Fruit fly (Drosophila melanogaster) whole organism, wandering third instar larva: Measurements from ENCODE around the gene betaTub65B.

Experiments used
- Abd-B ChIP-seq: fragments of >200 bp; optimal IDR thresholded peaks from 2 replicates; lab custom pipeline; 2017; ENCODE audit warnings: missing biosample characterization, missing genetic modification characterization
- CG32264 ChIP-seq: fragments of 200-800 bp; sonication (Bioruptor generic); optimal IDR thresholded peaks from 2 replicates; lab custom pipeline; 2016; ENCODE audit warnings: missing biosample characterization, missing genetic modification characterization
- CG9705 ChIP-seq: fragments of 200-800 bp; sonication (Bioruptor generic); optimal IDR thresholded peaks from 2 replicates; lab custom pipeline; 2018; ENCODE audit warnings: missing biosample characterization, mild to moderate bottlenecking, missing genetic modification characterization
- CrebA ChIP-seq: fragments of 200-800 bp; sonication (Bioruptor generic); optimal IDR thresholded peaks from 2 replicates; lab custom pipeline; 2016; ENCODE audit warnings: missing biosample characterization, mild to moderate bottlenecking, missing genetic modification characterization, borderline replicate concordance
- Dfd ChIP-seq: fragments of >200 bp; optimal IDR thresholded peaks from 2 replicates; lab custom pipeline; 2017; ENCODE audit warnings: missing biosample characterization, missing genetic modification characterization
- GATAd ChIP-seq: sonication (Bioruptor generic); optimal IDR thresholded peaks from 2 replicates; lab custom pipeline; 2016; ENCODE audit warnings: missing biosample characterization, missing genetic modification characterization
- HLH106 ChIP-seq: fragments of 200-800 bp; optimal IDR thresholded peaks from 3 replicates; lab custom pipeline; 2019; ENCODE audit warnings: missing biosample characterization, mild to moderate bottlenecking, missing genetic modification characterization, moderate library complexity
- Hnf4 ChIP-seq: fragments of 200-800 bp; sonication (Bioruptor generic); optimal IDR thresholded peaks from 2 replicates; lab custom pipeline; 2016; ENCODE audit warnings: missing biosample characterization, mild to moderate bottlenecking, missing genetic modification characterization
- Hr78 ChIP-seq: fragments of >200 bp; optimal IDR thresholded peaks from 2 replicates; lab custom pipeline; 2017; ENCODE audit warnings: missing biosample characterization, missing genetic modification characterization
- Hr83 ChIP-seq: fragments of 200-300 bp; sonication (Bioruptor generic); optimal IDR thresholded peaks from 2 replicates; lab custom pipeline; 2016; ENCODE audit warnings: missing biosample characterization, mild to moderate bottlenecking, missing genetic modification characterization, moderate library complexity; ENCODE audit not compliant: poor library complexity, severe bottlenecking
- Jra ChIP-seq: sonication (Bioruptor generic); optimal IDR thresholded peaks from 2 replicates; lab custom pipeline; 2016; ENCODE audit warnings: missing biosample characterization, missing genetic modification characterization
- Mio ChIP-seq: sonication (Bioruptor generic); optimal IDR thresholded peaks from 2 replicates; lab custom pipeline; 2016; ENCODE audit warnings: missing biosample characterization, missing genetic modification characterization
- Myc ChIP-seq: fragments of >200 bp; optimal IDR thresholded peaks from 2 replicates; lab custom pipeline; 2017
- N ChIP-seq: fragments of >200 bp; optimal IDR thresholded peaks from 2 replicates; lab custom pipeline; 2018; ENCODE audit warnings: missing biosample characterization, missing external identifiers, missing genetic modification characterization
- OdsH ChIP-seq: fragments of 200-800 bp; sonication (Bioruptor generic); optimal IDR thresholded peaks from 2 replicates; lab custom pipeline; 2016; ENCODE audit warnings: missing biosample characterization, mild to moderate bottlenecking, missing genetic modification characterization
- Rel ChIP-seq, 2 experiments: fragments of 200-800 bp; sonication (Bioruptor generic) in 1 of 2; optimal IDR thresholded peaks; 2 replicates in 1 of 2; 3 replicates in 1 of 2; lab custom pipeline; 2016 to 2019; ENCODE audit warnings: mild to moderate bottlenecking in 2 of 2, missing biosample characterization in 2 of 2, missing genetic modification characterization in 2 of 2, moderate library complexity in 1 of 2
- Sp1 ChIP-seq: fragments of 200-800 bp; sonication (Bioruptor generic); optimal IDR thresholded peaks from 3 replicates; lab custom pipeline; 2019; ENCODE audit warnings: missing biosample characterization, mild to moderate bottlenecking, missing genetic modification characterization, moderate library complexity
- Vsx2 ChIP-seq: fragments of 200-300, 225-300 bp; sonication (Bioruptor generic); optimal IDR thresholded peaks from 2 replicates; lab custom pipeline; 2018; ENCODE audit warnings: missing biosample characterization, missing genetic modification characterization; ENCODE audit not compliant: partially characterized antibody
- br ChIP-seq: fragments of 200-800 bp; sonication (Bioruptor generic); optimal IDR thresholded peaks from 2 replicates; lab custom pipeline; 2016; ENCODE audit warnings: missing biosample characterization, missing genetic modification characterization
- brk ChIP-seq: fragments of 200-800 bp; sonication (Bioruptor generic); optimal IDR thresholded peaks from 2 replicates; lab custom pipeline; 2016; ENCODE audit warnings: missing biosample characterization, mild to moderate bottlenecking, missing genetic modification characterization
- dl ChIP-seq, 2 experiments: fragments of 175-275, 200-275 bp in 1 of 2; fragments of 200-275 bp in 1 of 2; sonication (Bioruptor generic); optimal IDR thresholded peaks; lab custom pipeline; 2018; ENCODE audit warnings: mild to moderate bottlenecking in 2 of 2, missing biosample characterization in 2 of 2, missing genetic modification characterization in 2 of 2, moderate library complexity in 2 of 2; ENCODE audit not compliant: partially characterized antibody in 2 of 2, insufficient read depth in 1 of 2
- dmrt93B ChIP-seq: fragments of 200-800 bp; sonication (Bioruptor generic); optimal IDR thresholded peaks from 2 replicates; lab custom pipeline; 2018; ENCODE audit warnings: missing biosample characterization, mild to moderate bottlenecking, missing genetic modification characterization
- dsf ChIP-seq: sonication (Bioruptor generic); optimal IDR thresholded peaks from 2 replicates; lab custom pipeline; 2016; ENCODE audit warnings: missing biosample characterization, missing genetic modification characterization, borderline replicate concordance
- ey ChIP-seq: fragments of 200-800 bp; sonication (Bioruptor generic); optimal IDR thresholded peaks from 2 replicates; lab custom pipeline; 2016; ENCODE audit warnings: missing biosample characterization, missing genetic modification characterization
- foxo ChIP-seq, 2 experiments: fragments of 200-800 bp; sonication (Bioruptor generic); optimal IDR thresholded peaks; 2 replicates in 1 of 2; 3 replicates in 1 of 2; lab custom pipeline; 2016 to 2017; ENCODE audit warnings: missing biosample characterization in 2 of 2, missing genetic modification characterization in 2 of 2
- fru ChIP-seq: fragments of 200-800 bp; sonication (Bioruptor generic); optimal IDR thresholded peaks from 3 replicates; lab custom pipeline; 2016; ENCODE audit warnings: missing biosample characterization, mild to moderate bottlenecking, missing genetic modification characterization
- h ChIP-seq: fragments of 200-800 bp; sonication (Bioruptor generic); optimal IDR thresholded peaks from 3 replicates; lab custom pipeline; 2016; ENCODE audit warnings: missing biosample characterization, mild to moderate bottlenecking, missing genetic modification characterization
- jim ChIP-seq: fragments of 175-275, 200-325 bp; sonication (Bioruptor generic); optimal IDR thresholded peaks from 2 replicates; lab custom pipeline; 2016; ENCODE audit warnings: missing biosample characterization, mild to moderate bottlenecking, missing genetic modification characterization
- lola ChIP-seq: fragments of >200 bp; optimal IDR thresholded peaks from 2 replicates; lab custom pipeline; 2017; ENCODE audit warnings: missing biosample characterization, missing genetic modification characterization
- pan ChIP-seq: fragments of >200 bp; optimal IDR thresholded peaks from 2 replicates; lab custom pipeline; 2017
- psq ChIP-seq: fragments of 200-800 bp; sonication (Bioruptor generic); optimal IDR thresholded peaks from 3 replicates; lab custom pipeline; 2017; ENCODE audit warnings: missing biosample characterization, mild to moderate bottlenecking, missing genetic modification characterization, moderate library complexity
- rgr ChIP-seq: fragments of 200-800 bp; sonication (Bioruptor generic); optimal IDR thresholded peaks from 3 replicates; lab custom pipeline; 2016; ENCODE audit warnings: missing biosample characterization, mild to moderate bottlenecking, missing genetic modification characterization
- sage ChIP-seq: fragments of 200-800 bp; sonication (Bioruptor generic); optimal IDR thresholded peaks from 2 replicates; lab custom pipeline; 2016; ENCODE audit warnings: missing biosample characterization, mild to moderate bottlenecking, missing genetic modification characterization
- sv ChIP-seq: fragments of 200-800 bp; sonication (Bioruptor generic); optimal IDR thresholded peaks from 3 replicates; lab custom pipeline; 2016; ENCODE audit warnings: missing biosample characterization, missing genetic modification characterization
- tai ChIP-seq: sonication (Bioruptor generic); optimal IDR thresholded peaks from 2 replicates; lab custom pipeline; 2016; ENCODE audit warnings: missing biosample characterization, missing genetic modification characterization
- woc ChIP-seq: sonication (Bioruptor generic); optimal IDR thresholded peaks from 2 replicates; lab custom pipeline; 2016; ENCODE audit warnings: missing biosample characterization, mild to moderate bottlenecking, missing genetic modification characterization

Gene betaTub65B

DNA sequence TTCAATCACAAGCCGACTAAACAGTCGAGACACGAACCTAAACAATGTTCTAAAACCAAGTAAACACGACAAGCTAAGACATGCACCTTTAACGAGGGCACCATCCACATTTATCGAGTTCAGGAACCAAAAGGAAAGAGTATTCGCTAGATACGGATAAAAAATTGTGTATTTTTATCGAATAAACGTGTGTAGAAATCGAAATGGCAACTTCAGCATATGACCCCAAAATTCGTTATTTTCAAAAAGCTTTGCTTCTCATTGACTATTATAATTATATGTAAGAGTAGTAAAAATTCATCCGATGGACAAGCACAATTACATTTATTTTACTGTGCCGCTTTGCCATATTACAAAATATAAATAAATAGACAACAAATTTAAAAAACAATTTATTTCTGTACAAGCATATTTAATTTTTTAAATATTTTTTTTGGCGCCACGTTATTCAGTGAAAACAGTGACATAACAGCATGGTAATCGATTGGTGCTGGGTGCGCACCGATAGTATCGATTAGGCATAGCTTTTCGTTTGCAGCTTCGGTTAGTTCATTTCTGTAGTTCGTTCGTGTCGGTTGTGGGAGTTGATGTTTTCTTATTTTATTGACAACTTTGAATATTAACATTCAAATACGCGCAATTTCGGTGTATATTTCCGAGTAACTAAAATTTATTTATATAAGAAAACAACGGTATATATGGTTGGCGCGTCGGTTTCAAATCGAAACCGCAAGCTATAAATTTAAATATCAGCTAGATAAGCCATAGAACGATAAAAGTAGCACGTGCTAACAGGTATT, 19.8 kb downstream of the betaTub65B start, which contains the start of gene MCU (continued):
- no peak for TF ChIP-seq Abd-B (GFP tag; lab: Kevin White, UChicago)
- TF ChIP-seq Rel (GFP tag; optimal IDR thresholded peaks at IDR 0.05; lab: Kevin White, UChicago) = no peak
- TF ChIP-seq Rel (tag; optimal IDR thresholded peaks at IDR 0.05; lab: Kevin White, UChicago) = no peak
- no peak for TF ChIP-seq jim (GFP tag; lab: Kevin White, UChicago)
- TF ChIP-seq sage = no peak
- no peak for TF ChIP-seq Vsx2 (GFP tag; lab: Kevin White, UChicago)
- no peak for TF ChIP-seq pan (lab: Kevin White, UChicago)
- no peak for TF ChIP-seq Dfd
- no peak for TF ChIP-seq dsf

DNA sequence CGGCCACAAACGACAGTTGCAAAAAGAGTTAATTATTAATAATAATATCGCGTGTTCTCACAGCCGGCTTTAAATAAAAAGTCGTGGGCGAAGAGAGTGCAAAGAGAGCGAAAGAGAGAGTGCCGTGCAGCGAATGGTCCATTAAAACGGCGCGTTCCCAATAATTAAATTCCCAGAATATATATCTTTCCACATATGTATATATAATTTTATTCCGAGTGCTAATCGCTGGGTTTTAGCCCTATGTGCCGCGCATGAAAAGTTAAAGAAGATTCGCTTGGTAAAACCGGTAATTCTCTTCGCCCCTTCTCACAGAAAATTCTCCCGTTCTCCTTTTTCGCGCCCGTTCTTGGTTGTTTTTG, 20.4 kb downstream of the betaTub65B start:
- peak; percentile 49 for TF ChIP-seq sage
- no peak for TF ChIP-seq ey (GFP tag; lab: Kevin White, UChicago)
- no peak for TF ChIP-seq sv (GFP tag; lab: Kevin White, UChicago)
- TF ChIP-seq Hr83 (GFP tag; lab: Kevin White, UChicago) = no peak
- TF ChIP-seq dmrt93B (GFP tag; lab: Kevin White, UChicago) = no peak

DNA sequence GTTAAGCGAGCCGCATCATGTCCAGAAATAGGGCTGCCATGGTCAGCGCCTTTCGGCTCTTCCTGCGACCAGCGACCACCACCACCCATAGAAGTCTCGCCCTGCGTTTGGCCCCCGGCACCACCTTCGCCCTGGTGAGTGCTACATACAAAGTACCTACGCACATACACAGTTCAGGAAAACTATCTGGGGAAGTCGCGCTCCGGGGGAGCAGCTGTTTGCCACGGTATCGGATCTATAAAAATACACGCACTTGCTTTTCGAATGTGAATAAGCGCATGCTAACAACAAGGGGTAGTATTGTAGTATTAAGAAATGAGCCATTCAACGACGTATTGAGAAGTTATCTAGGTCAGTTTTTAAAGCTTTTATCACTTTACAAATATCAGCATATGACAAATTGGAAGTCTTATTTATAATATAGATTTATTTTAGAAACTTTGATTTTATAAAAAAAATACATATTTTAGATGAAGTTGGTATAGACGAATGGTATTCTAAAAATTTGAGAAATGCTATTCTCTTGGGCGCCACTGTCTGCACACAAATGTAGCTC, 21.4 kb downstream of the betaTub65B start:
- TF ChIP-seq rgr (GFP tag; lab: Kevin White, UChicago) (peak; percentile 47), foxo (GFP tag; optimal IDR thresholded peaks at IDR 0.05; lab: Kevin White, UChicago) (peak in 1 of 2 experiments; percentile 45), Vsx2 (GFP tag; lab: Kevin White, UChicago) (no peak), ey (GFP tag; lab: Kevin White, UChicago) (peak; percentile 12), fru (peak; percentile 15), Sp1 (GFP tag; lab: Kevin White, UChicago) (peak; percentile 45), HLH106 (tag; lab: Kevin White, UChicago) (peak; percentile 43), N (GFP tag; lab: Kevin White, UChicago) (no peak), lola (no peak), tai (GFP tag; lab: Kevin White, UChicago) (peak; percentile 16), woc (GFP tag; lab: Kevin White, UChicago) (no peak), OdsH (peak; percentile 45), h (GFP tag; lab: Kevin White, UChicago) (peak; percentile 38), Hnf4 (GFP tag; lab: Kevin White, UChicago) (peak; percentile 24), CG32264 (GFP tag; lab: Kevin White, UChicago) (no peak), pan (lab: Kevin White, UChicago) (no peak), Dfd (no peak), sage (peak; percentile 7), brk (no peak), psq (GFP tag; lab: Kevin White, UChicago) (peak; percentile 24), dmrt93B (GFP tag; lab: Kevin White, UChicago) (peak; percentile 35)

- TF ChIP-seq dmrt93B (GFP tag; lab: Kevin White, UChicago) (no peak), tai (GFP tag; lab: Kevin White, UChicago) (no peak)
Measured at dm6 chr3L:6552420-6552819, 21.9 kb downstream of the betaTub65B start.

DNA sequence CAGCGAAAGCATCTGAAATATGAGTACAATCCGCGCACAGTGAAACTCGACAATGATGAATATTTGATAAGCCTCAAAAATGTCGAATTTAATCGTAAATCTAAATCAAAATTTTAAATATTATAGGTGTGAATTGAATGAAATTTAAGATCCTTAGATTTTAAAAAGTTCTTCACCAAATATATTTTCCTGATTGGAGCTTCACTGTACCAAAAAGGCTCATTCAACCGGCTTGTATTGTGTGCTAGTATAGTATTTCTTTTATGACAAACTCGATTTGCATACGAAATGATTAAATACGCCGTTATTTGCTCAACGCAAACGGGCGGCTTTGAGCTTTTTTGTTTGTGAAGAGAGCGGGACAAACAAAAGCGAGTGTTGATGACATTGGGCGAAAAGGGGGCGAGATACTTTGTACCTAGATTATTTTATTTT, 22.5 kb downstream of the betaTub65B start:
- TF ChIP-seq dmrt93B (GFP tag; lab: Kevin White, UChicago) (peak; percentile 84), Rel (GFP tag; optimal IDR thresholded peaks at IDR 0.05; lab: Kevin White, UChicago) (peak; percentile 16), Rel (tag; optimal IDR thresholded peaks at IDR 0.05; lab: Kevin White, UChicago) (peak; percentile 79), GATAd (GFP tag; lab: Kevin White, UChicago) (peak; percentile 82), fru (peak; percentile 93), brk (peak; percentile 94), jim (GFP tag; lab: Kevin White, UChicago) (no peak), Vsx2 (GFP tag; lab: Kevin White, UChicago) (no peak), N (GFP tag; lab: Kevin White, UChicago) (no peak), Myc (lab: Kevin White, UChicago) (no peak), CG9705 (GFP tag; lab: Kevin White, UChicago) (peak; percentile 89), pan (lab: Kevin White, UChicago) (no peak), Hr78 (GFP tag; lab: Kevin White, UChicago) (no peak), dsf (peak; percentile 70), Jra (GFP tag; lab: Kevin White, UChicago) (peak; percentile 92), CrebA (GFP tag; lab: Kevin White, UChicago) (no peak), sage (peak; percentile 64), CG32264 (GFP tag; lab: Kevin White, UChicago) (peak; percentile 68), OdsH (peak; percentile 94), rgr (GFP tag; lab: Kevin White, UChicago) (peak; percentile 96), sv (GFP tag; lab: Kevin White, UChicago) (peak; percentile 83), dl (GFP tag; optimal IDR thresholded peaks at IDR 0.05; lab: Kevin White, UChicago; ENCODE audit: insufficient read depth in 1 of 2, partially characterized antibody in 2 of 2) (no peak), ey (GFP tag; lab: Kevin White, UChicago) (peak; percentile 95), foxo (GFP tag; optimal IDR thresholded peaks at IDR 0.05; lab: Kevin White, UChicago) (peak; percentile 60 to 92), Mio (GFP tag; lab: Kevin White, UChicago) (peak; percentile 52), Hr83 (GFP tag; lab: Kevin White, UChicago) (peak; percentile 54), tai (GFP tag; lab: Kevin White, UChicago) (peak; percentile 94), br (GFP tag; lab: Kevin White, UChicago) (peak; percentile 96)
